Worm (Caenorhabditis elegans) whole organism, L3 larva: ENCODE data around the gene hse-5.

Experiments used
- aly-2 ChIP-seq: fragments of 150-350 bp; optimal IDR thresholded peaks from 2 replicates; lab custom pipeline; 2014; ENCODE audit warnings: missing biosample characterization, missing genetic modification characterization
- ama-1 ChIP-seq: fragments of 150-350 bp; optimal IDR thresholded peaks from 2 replicates; lab custom pipeline; 2018
- ceh-82 ChIP-seq: fragments of 150-350 bp; optimal IDR thresholded peaks from 2 replicates; lab custom pipeline; 2014; ENCODE audit warnings: missing biosample characterization, missing genetic modification characterization
- egl-5 ChIP-seq: fragments of 150-350 bp; optimal IDR thresholded peaks from 2 replicates; lab custom pipeline; 2017; ENCODE audit warnings: missing biosample characterization, missing genetic modification reagents, missing genetic modification characterization, inconsistent platforms
- elt-2 ChIP-seq: sonication (generic microtip); optimal IDR thresholded peaks from 2 replicates; lab custom pipeline; 2016; ENCODE audit warnings: missing genetic modification reagents, mild to moderate bottlenecking, missing genetic modification characterization, missing compliant biosample characterization
- jun-1 ChIP-seq: fragments of 150-350 bp; optimal IDR thresholded peaks from 2 replicates; lab custom pipeline; 2014; ENCODE audit warnings: missing biosample characterization, missing genetic modification reagents, missing genetic modification characterization
- lin-15B ChIP-seq: fragments of 150-350 bp; optimal IDR thresholded peaks from 2 replicates; lab custom pipeline; 2014; ENCODE audit warnings: missing biosample characterization, missing genetic modification characterization
- mdl-1 ChIP-seq: fragments of 150-350 bp; optimal IDR thresholded peaks from 2 replicates; lab custom pipeline; 2014; ENCODE audit warnings: missing biosample characterization, missing genetic modification characterization
- nhr-12 ChIP-seq: fragments of 150-350 bp; optimal IDR thresholded peaks from 2 replicates; lab custom pipeline; 2014; ENCODE audit warnings: missing biosample characterization, missing genetic modification characterization
- nhr-28 ChIP-seq: fragments of 150-350 bp; optimal IDR thresholded peaks from 2 replicates; lab custom pipeline; 2014; ENCODE audit warnings: missing biosample characterization, missing genetic modification characterization
- pha-4 ChIP-seq: fragments of 150-350 bp; optimal IDR thresholded peaks from 2 replicates; lab custom pipeline; 2014; ENCODE audit warnings: missing biosample characterization, missing genetic modification reagents, missing genetic modification characterization
- pqm-1 ChIP-seq: fragments of 150-350 bp; optimal IDR thresholded peaks from 2 replicates; lab custom pipeline; 2017; ENCODE audit warnings: missing biosample characterization, missing genetic modification characterization, inconsistent platforms
- sea-2 ChIP-seq: fragments of 150-350 bp; sonication (generic microtip); optimal IDR thresholded peaks from 4 replicates; lab custom pipeline; 2014; ENCODE audit warnings: missing biosample characterization, missing genetic modification reagents, missing genetic modification characterization
- unc-62 ChIP-seq: fragments of 150-350 bp; sonication (generic microtip); optimal IDR thresholded peaks from 4 replicates; lab custom pipeline; 2014; ENCODE audit warnings: missing biosample characterization, missing genetic modification reagents, missing genetic modification characterization

DNA sequence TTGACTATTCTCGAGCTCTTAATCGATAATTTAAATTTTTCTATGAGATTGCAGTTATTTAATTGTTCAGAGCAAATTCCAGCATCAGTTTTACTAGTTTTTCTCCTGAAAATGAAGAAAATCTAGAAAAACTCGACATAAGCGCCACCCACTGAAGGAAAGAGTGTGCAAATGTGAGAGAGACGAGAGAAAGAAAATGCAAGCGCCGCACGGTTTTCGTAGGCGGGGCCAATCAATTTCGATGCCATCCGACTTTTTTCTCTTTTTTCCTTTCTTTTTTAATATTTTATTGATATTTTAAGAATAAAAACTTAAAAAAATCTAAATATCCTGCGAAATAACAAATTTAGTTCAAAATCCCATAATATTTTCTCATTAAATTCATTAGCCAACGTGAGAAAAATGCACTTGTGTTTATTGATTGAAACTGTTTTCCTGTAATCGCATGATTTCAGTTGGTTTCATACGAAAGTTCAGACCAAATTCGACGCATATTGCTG is 12.5 kb upstream of the hse-5 start, which contains the start of gene cdk-12:
- TF ChIP-seq ceh-82 (tag; lab: Kevin White, UChicago): no peak
- TF ChIP-seq nhr-28: no peak
- TF ChIP-seq pqm-1: no peak
- no peak for TF ChIP-seq mdl-1 (tag; lab: Kevin White, UChicago)
- no peak for TF ChIP-seq aly-2 (tag; lab: Kevin White, UChicago)
- TF ChIP-seq pha-4 (tag; lab: Kevin White, UChicago): peak; percentile 49
- TF ChIP-seq elt-2 (tag; lab: Kevin White, UChicago): peak; percentile 4
- no peak for TF ChIP-seq jun-1
- TF ChIP-seq nhr-12 (tag; lab: Kevin White, UChicago): no peak
- TF ChIP-seq ama-1: no peak
- no peak for TF ChIP-seq egl-5 (tag; lab: Kevin White, UChicago)
- peak; percentile 36 for TF ChIP-seq lin-15B (tag; lab: Kevin White, UChicago)
- TF ChIP-seq unc-62 (GFP tag; lab: Kevin White, UChicago): no peak
- TF ChIP-seq sea-2: no peak
